Worm (Caenorhabditis elegans) whole organism, early embryonic: ENCODE measurements around the gene Y57G11C.1142.

Experiments
- B0310.2 ChIP-seq: sonication (generic microtip); optimal IDR thresholded peaks from 2 replicates; lab custom pipeline; 2016; ENCODE audit warnings: mild to moderate bottlenecking, missing genetic modification characterization, missing compliant biosample characterization
- F13C5.2 ChIP-seq: sonication (generic microtip); optimal IDR thresholded peaks from 2 replicates; lab custom pipeline; 2017; ENCODE audit warnings: mild to moderate bottlenecking, missing genetic modification characterization, inconsistent platforms, missing compliant biosample characterization
- ama-1 ChIP-seq: fragments of 150-350 bp; optimal IDR thresholded peaks from 2 replicates; lab custom pipeline; 2014
- ceh-36 ChIP-seq: sonication (generic microtip); optimal IDR thresholded peaks from 2 replicates; lab custom pipeline; 2016; ENCODE audit warnings: missing genetic modification characterization, inconsistent platforms, missing compliant biosample characterization
- ets-7 ChIP-seq: sonication (generic microtip); optimal IDR thresholded peaks from 2 replicates; lab custom pipeline; 2016; ENCODE audit warnings: missing genotype, missing genetic modification characterization, missing compliant biosample characterization
- scrt-1 ChIP-seq: fragments of 200-800 bp; sonication (Bioruptor generic); IDR thresholded peaks from 2 replicates; pipeline ENCODE4 v1.3.6; 2022; ENCODE audit warnings: missing genetic modification characterization, missing compliant biosample characterization
- sea-1 ChIP-seq: fragments of 200-800 bp; sonication (Bioruptor generic); conservative IDR thresholded peaks from 2 replicates; pipeline ENCODE4 v1.3.6; 2022; ENCODE audit warnings: missing genetic modification characterization, missing compliant biosample characterization
- tbx-11 ChIP-seq: fragments of 200-800 bp; sonication (Bioruptor generic); IDR thresholded peaks from 2 replicates; pipeline ENCODE4 v1.3.6; 2022; ENCODE audit warnings: missing genetic modification characterization, missing compliant biosample characterization
- tbx-37 ChIP-seq: fragments of 200-800 bp; sonication (Bioruptor generic); conservative IDR thresholded peaks from 2 replicates; pipeline ENCODE4 v1.3.6; 2022; ENCODE audit warnings: missing genetic modification reagents, missing genetic modification characterization, missing compliant biosample characterization

ce11 chrIV:14797849-14798248, 4.6 kb upstream of the Y57G11C.1142 start, which contains the start of gene arl-8:
- TF ChIP-seq ama-1 (lab: Kevin White, UChicago) = no peak
- no peak for TF ChIP-seq B0310.2 (tag; lab: Kevin White, UChicago)
- TF ChIP-seq ets-7 = no peak
- TF ChIP-seq tbx-37 (GFP tag; lab: Robert Waterston, UW) = no peak
- no peak for TF ChIP-seq F13C5.2 (tag; lab: Kevin White, UChicago)
- TF ChIP-seq scrt-1 (GFP tag; lab: Robert Waterston, UW) = no peak
- TF ChIP-seq tbx-11 = no peak
- TF ChIP-seq sea-1 (GFP tag; lab: Robert Waterston, UW) = no peak
- no peak for TF ChIP-seq ceh-36 (tag; lab: Kevin White, UChicago)
